Fruit fly (Drosophila melanogaster): ENCODE measurements around the gene dsh.

Gene dsh

dm6 chrX:11350505-11351327 lies 5.0 kb upstream of the dsh start, which contains the start of gene CG1737 (continued):
- TF ChIP-seq seq (GFP tag; IDR thresholded peaks at IDR 0.05) (0 out of 2 replicates have a peak, but pooled peaks have one; percentile 9), HHEX (GFP tag; optimal IDR thresholded peaks at IDR 0.05) (no peak), insv (GFP tag; optimal IDR thresholded peaks at IDR 0.05) (no peak), pan (optimal IDR thresholded peaks at IDR 0.05) (no peak), pan (GFP tag; optimal IDR thresholded peaks at IDR 0.05 in 1 of 2, IDR thresholded peaks at IDR 0.05 in 1 of 2) (no peak), CG17568 (GFP tag; optimal IDR thresholded peaks at IDR 0.05) (no peak), klu (GFP tag; IDR thresholded peaks at IDR 0.05) (no peak), CG9437 (GFP tag; optimal IDR thresholded peaks at IDR 0.05) (no peak), Scr (GFP tag; IDR thresholded peaks at IDR 0.05; ENCODE audit: partially characterized antibody) (peak; percentile 33; the same call in 1 of the 2 replicates), Opbp (GFP tag; IDR thresholded peaks at IDR 0.05; ENCODE audit: partially characterized antibody) (0 out of 3 replicates have a peak, but pooled peaks have one; percentile 11), tna (GFP tag; IDR thresholded peaks at IDR 0.05; ENCODE audit: partially characterized antibody) (no peak), HLH54F (GFP tag; optimal IDR thresholded peaks at IDR 0.05) (no peak), C15 (GFP tag; IDR thresholded peaks at IDR 0.05) (no peak), CG7556 (GFP tag; optimal IDR thresholded peaks at IDR 0.05) (no peak), Lim3 (GFP tag; IDR thresholded peaks at IDR 0.05) (no peak), kah (GFP tag; optimal IDR thresholded peaks at IDR 0.05) (no peak), pzg (GFP tag; optimal IDR thresholded peaks at IDR 0.05) (peak; percentile 50), sim (GFP tag; IDR thresholded peaks at IDR 0.05) (no peak), CG10565 (GFP tag; optimal IDR thresholded peaks at IDR 0.05) (no peak), shn (GFP tag; optimal IDR thresholded peaks at IDR 0.05) (no peak), CG3163 (GFP tag; optimal IDR thresholded peaks at IDR 0.05) (no peak), CG3407 (GFP tag; optimal IDR thresholded peaks at IDR 0.05) (no peak), YL-1 (GFP tag; optimal IDR thresholded peaks at IDR 0.05) (peak; percentile 71), CG9932 (GFP tag; IDR thresholded peaks at IDR 0.05) (peak; percentile 68), CG11398 (GFP tag; optimal IDR thresholded peaks at IDR 0.05) (no peak), gsb (GFP tag; IDR thresholded peaks at IDR 0.05) (no peak), HmgZ (tag; optimal IDR thresholded peaks at IDR 0.05) (peak; percentile 11), cas (GFP tag; IDR thresholded peaks at IDR 0.05) (no peak), ase (GFP tag; IDR thresholded peaks at IDR 0.05) (no peak), sob (GFP tag; IDR thresholded peaks at IDR 0.05) (peak; percentile 41), CG1233 (GFP tag; optimal IDR thresholded peaks at IDR 0.05) (no peak), GATAe (GFP tag; conservative IDR thresholded peaks at IDR 0.05) (no peak), CG12236 (GFP tag; optimal IDR thresholded peaks at IDR 0.05) (no peak), CG11456 (GFP tag; IDR thresholded peaks at IDR 0.05) (peak; percentile 39; the same call in 1 of the 3 replicates), so (GFP tag; IDR thresholded peaks at IDR 0.05) (no peak), hbn (GFP tag; IDR thresholded peaks at IDR 0.05; ENCODE audit: partially characterized antibody) (0 out of 2 replicates have a peak, but pooled peaks have one; percentile 19), E2f1 (GFP tag; IDR thresholded peaks at IDR 0.05) (no peak), MBD-R2 (GFP tag; IDR thresholded peaks at IDR 0.05) (peak; percentile 42), tin (GFP tag; optimal IDR thresholded peaks at IDR 0.05) (peak; percentile 20), CG12769 (tag; optimal IDR thresholded peaks at IDR 0.05) (no peak), CG4707 (GFP tag; optimal IDR thresholded peaks at IDR 0.05) (no peak), CG10431 (GFP tag; optimal IDR thresholded peaks at IDR 0.05) (no peak), org-1 (GFP tag; optimal IDR thresholded peaks at IDR 0.05) (no peak), Blimp-1 (GFP tag; optimal IDR thresholded peaks at IDR 0.05) (no peak), cg (GFP tag; optimal IDR thresholded peaks at IDR 0.05) (peak; percentile 69), phol (tag; optimal IDR thresholded peaks at IDR 0.05) (no peak), CG15011 (GFP tag; optimal IDR thresholded peaks at IDR 0.05) (no peak), CG10959 (GFP tag; IDR thresholded peaks at IDR 0.05) (no peak), Chrac-16 (GFP tag; optimal IDR thresholded peaks at IDR 0.05) (no peak)

Measured in whole organism, embryonic.